Comparison of ENCODE assay signal across 2 fruit fly cellular contexts in the genomic region with DNA sequence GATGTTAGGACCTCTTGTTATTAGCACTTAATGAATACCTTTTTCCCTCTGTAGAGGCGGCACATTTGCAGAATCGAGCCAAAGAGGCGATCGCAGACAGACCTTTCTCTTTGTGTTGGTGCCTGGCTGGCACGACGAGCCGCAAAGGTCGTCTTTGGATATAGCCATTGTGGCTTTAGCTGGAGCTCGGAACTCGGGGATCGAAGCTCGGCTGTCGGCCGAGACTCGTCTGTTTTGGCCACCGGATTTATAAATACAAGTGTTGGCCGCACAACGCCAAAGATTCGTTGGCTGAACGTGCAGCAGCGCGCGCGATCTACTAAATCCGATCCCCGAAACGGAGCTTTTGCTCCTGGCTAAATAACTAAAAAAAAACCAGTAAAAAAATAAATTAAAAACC.
A peak's percentile ranks its signal among the peaks of the same experiment; 100 is the strongest.
TF ChIP-seq lines count a peak whose summit lies in the region.

A gene (plus strand): TSS at position 301 of the 400 bp plus-strand sequence.

- TF ChIP-seq CTCF in whole organism, embryonic (GFP tag; optimal IDR thresholded peaks at IDR 0.05; lab: Kevin White, UChicago), result no peak

TF ChIP-seq in whole organism, embryonic, 481 proteins besides CTCF, POLR2A, EP300 and RAD21:
- 0 out of 3 replicates have a peak, but pooled peaks have one; percentile 23 for TF ChIP-seq CG3726 (GFP tag; IDR thresholded peaks at IDR 0.05; lab: Robert Waterston, UW)
- TF ChIP-seq Ptx1 (GFP tag; IDR thresholded peaks at IDR 0.05; lab: Robert Waterston, UW), result no peak
TF ChIP-seq in whole organism, embryonic: peak in this region for 1.

TF ChIP-seq in whole organism, pupa, 21 proteins besides CTCF, POLR2A, EP300 and RAD21:
- TF ChIP-seq EcR (GFP tag; optimal IDR thresholded peaks at IDR 0.05; lab: Kevin White, UChicago) (no peak), Pif1A (GFP tag; optimal IDR thresholded peaks at IDR 0.05; lab: Kevin White, UChicago) (no peak), Pif1B (GFP tag; optimal IDR thresholded peaks at IDR 0.05; lab: Kevin White, UChicago) (no peak), CG4496 (GFP tag; IDR thresholded peaks at IDR 0.05; lab: Robert Waterston, UW) (0 out of 3 replicates have a peak, but pooled peaks have one; percentile 41)
